Worm (Caenorhabditis elegans): ENCODE data around the gene Y49E10.4.
"Not testable (repeated sequence)": the region's sequence is repeated elsewhere in the genome, so short reads cannot be mapped to it uniquely, and the experiment has no call there.

Y49E10.4 gene

ce11 chrIII:12383709-12384108 lies at the start of gene Y49E10.4:
TSS of gene Y49E10.4 (minus strand) at chrIII:12383809.
- TF ChIP-seq nhr-25, ztf-4, mab-5 (tag; optimal IDR thresholded peaks at IDR 0.05): not testable (repeated sequence)

ce11 chrIII:12430209-12430608 lies 46.6 kb upstream of the Y49E10.4 start, which contains the start of gene Y49E10.16:
TSS of gene Y49E10.16 (plus strand) at chrIII:12430509.
- TF ChIP-seq nhr-23 (tag; optimal IDR thresholded peaks at IDR 0.05) (no peak), nhr-11 (tag; optimal IDR thresholded peaks at IDR 0.05) (no peak), aly-2 (tag; optimal IDR thresholded peaks at IDR 0.05) (no peak), ceh-16 (tag; optimal IDR thresholded peaks at IDR 0.05) (no peak), F13H6.1 (tag; optimal IDR thresholded peaks at IDR 0.05) (no peak), unc-62 (GFP tag; optimal IDR thresholded peaks at IDR 0.05) (no peak), ceh-82 (tag; optimal IDR thresholded peaks at IDR 0.05) (no peak), gmeb-1 (tag; optimal IDR thresholded peaks at IDR 0.05) (no peak), nhr-77 (tag; optimal IDR thresholded peaks at IDR 0.05) (no peak), blmp-1 (tag; optimal IDR thresholded peaks at IDR 0.05; ENCODE audit: insufficient read depth) (no peak), nhr-237 (tag; optimal IDR thresholded peaks at IDR 0.05) (no peak), unc-55 (GFP tag; optimal IDR thresholded peaks at IDR 0.05) (no peak), mbf-1 (tag; optimal IDR thresholded peaks at IDR 0.05) (no peak), ztf-1 (GFP tag; conservative IDR thresholded peaks at IDR 0.05) (no peak), crh-2 (tag; optimal IDR thresholded peaks at IDR 0.05) (no peak)

DNA sequence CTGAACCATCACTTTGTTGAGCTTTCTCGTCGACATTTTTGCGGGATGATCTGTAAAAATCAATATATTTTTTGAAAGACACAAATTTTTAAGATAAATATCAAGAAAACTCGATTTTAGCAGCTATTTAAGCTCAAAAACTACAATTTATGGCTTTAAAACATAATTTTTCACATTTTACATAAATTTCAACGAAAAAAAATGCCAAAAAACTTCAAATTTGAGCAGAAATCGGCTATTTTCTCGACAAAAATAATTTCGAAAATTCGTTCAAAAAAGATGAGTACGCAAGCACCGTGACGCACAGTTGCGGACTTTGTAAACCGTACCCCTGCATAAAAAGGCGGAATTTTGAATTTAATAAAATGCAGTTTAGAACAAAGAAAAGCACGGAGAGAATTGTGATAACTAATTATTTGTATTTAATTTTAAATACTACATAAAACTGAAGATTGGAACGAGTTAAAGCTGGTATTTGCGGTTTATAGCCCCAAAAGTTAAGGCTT lies 46.0 kb upstream of the Y49E10.4 start, which contains the start of gene snr-6:
Gene snr-6 (minus strand): TSS at position 51 of the 506 bp plus-strand sequence.
- TF ChIP-seq sma-9 (GFP tag; optimal IDR thresholded peaks at IDR 0.05) (peak; percentile 53), sma-9 (tag; optimal IDR thresholded peaks at IDR 0.05) (no peak), elt-3 (tag; optimal IDR thresholded peaks at IDR 0.05) (no peak), dmd-4 (tag; optimal IDR thresholded peaks at IDR 0.05) (no peak), nhr-23 (tag; optimal IDR thresholded peaks at IDR 0.05) (no peak), Y55F3AM.14 (GFP tag; optimal IDR thresholded peaks at IDR 0.05) (no peak), nhr-237 (tag; optimal IDR thresholded peaks at IDR 0.05) (no peak), lin-39 (tag; optimal IDR thresholded peaks at IDR 0.05) (no peak), egl-27 (tag; optimal IDR thresholded peaks at IDR 0.05) (no peak), fos-1 (tag; optimal IDR thresholded peaks at IDR 0.05) (peak; percentile 14), C34F6.9 (tag; optimal IDR thresholded peaks at IDR 0.05) (peak; percentile 85), lin-11 (tag; optimal IDR thresholded peaks at IDR 0.05) (peak; percentile 25), mab-5 (tag; optimal IDR thresholded peaks at IDR 0.05) (peak; percentile 42), sem-4 (tag; optimal IDR thresholded peaks at IDR 0.05) (peak; percentile 64), ztf-4 (tag; optimal IDR thresholded peaks at IDR 0.05) (no peak), nhr-10 (tag; optimal IDR thresholded peaks at IDR 0.05) (no peak), nhr-6 (tag; optimal IDR thresholded peaks at IDR 0.05) (peak; percentile 1), lin-13 (GFP tag; optimal IDR thresholded peaks at IDR 0.05) (peak; percentile 79), unc-55 (GFP tag; optimal IDR thresholded peaks at IDR 0.05) (peak; percentile 93), R02D3.7 (tag; optimal IDR thresholded peaks at IDR 0.05) (no peak), peb-1 (tag; optimal IDR thresholded peaks at IDR 0.05) (no peak), zag-1 (tag; optimal IDR thresholded peaks at IDR 0.05) (peak; percentile 11), nhr-12 (tag; optimal IDR thresholded peaks at IDR 0.05) (no peak), gmeb-1 (tag; optimal IDR thresholded peaks at IDR 0.05) (peak; percentile 96), aly-2 (tag; optimal IDR thresholded peaks at IDR 0.05) (no peak), crh-2 (tag; optimal IDR thresholded peaks at IDR 0.05) (peak; percentile 49), nhr-77 (tag; optimal IDR thresholded peaks at IDR 0.05) (no peak), mbf-1 (tag; optimal IDR thresholded peaks at IDR 0.05) (no peak), unc-62 (GFP tag; optimal IDR thresholded peaks at IDR 0.05) (no peak), alr-1 (tag; optimal IDR thresholded peaks at IDR 0.05) (no peak), skn-1 (tag; optimal IDR thresholded peaks at IDR 0.05) (no peak), lsy-2 (tag; optimal IDR thresholded peaks at IDR 0.05) (peak; percentile 95 to 99), ztf-11 (tag; optimal IDR thresholded peaks at IDR 0.05) (no peak), nhr-129 (tag; optimal IDR thresholded peaks at IDR 0.05) (peak; percentile 79), ztf-1 (GFP tag; conservative IDR thresholded peaks at IDR 0.05) (no peak), nhr-25 (tag; optimal IDR thresholded peaks at IDR 0.05) (peak; percentile 22), unc-39 (tag; optimal IDR thresholded peaks at IDR 0.05) (no peak), mdl-1 (tag; optimal IDR thresholded peaks at IDR 0.05) (no peak), ceh-82 (tag; optimal IDR thresholded peaks at IDR 0.05) (no peak), nhr-11 (tag; optimal IDR thresholded peaks at IDR 0.05) (no peak), blmp-1 (tag; optimal IDR thresholded peaks at IDR 0.05; ENCODE audit: insufficient read depth) (peak; percentile 20), F13H6.1 (tag; optimal IDR thresholded peaks at IDR 0.05) (peak; percentile 38), ceh-16 (tag; optimal IDR thresholded peaks at IDR 0.05) (no peak), ZK546.5 (tag; optimal IDR thresholded peaks at IDR 0.05) (no peak), snpc-4 (tag; optimal IDR thresholded peaks at IDR 0.05) (peak; percentile 29), nhr-21 (tag; optimal IDR thresholded peaks at IDR 0.05) (peak; percentile 27), elt-1 (tag; optimal IDR thresholded peaks at IDR 0.05) (no peak), ama-1 (optimal IDR thresholded peaks at IDR 0.05) (no peak)
